Worm (Caenorhabditis elegans) whole organism, L1 larva: ENCODE results near the gene ptr-1.
A peak's percentile ranks its signal among the peaks of the same experiment; 100 is the strongest.

Experiments
- aha-1 ChIP-seq: fragments of 150-350 bp; optimal IDR thresholded peaks from 2 replicates; lab custom pipeline; 2014; ENCODE audit warnings: missing biosample characterization, missing genetic modification characterization
- alr-1 ChIP-seq: fragments of 200-800 bp; sonication (Bioruptor generic); optimal IDR thresholded peaks from 2 replicates; lab custom pipeline; 2018; ENCODE audit warnings: borderline replicate concordance, mild to moderate bottlenecking, missing genetic modification characterization, missing compliant biosample characterization
- ama-1 ChIP-seq: fragments of 150-350 bp; optimal IDR thresholded peaks from 2 replicates; lab custom pipeline; 2014
- blmp-1 ChIP-seq: fragments of 150-350 bp; optimal IDR thresholded peaks from 2 replicates; lab custom pipeline; 2014; ENCODE audit warnings: missing biosample characterization, missing genetic modification characterization
- ceh-88 ChIP-seq: fragments of 200-800 bp; sonication (Bioruptor generic); IDR thresholded peaks from 2 replicates; pipeline ENCODE4 v1.3.6; 2022; ENCODE audit warnings: missing genetic modification characterization, missing compliant biosample characterization
- ceh-90 ChIP-seq: sonication (generic microtip); optimal IDR thresholded peaks from 2 replicates; lab custom pipeline; 2016; ENCODE audit warnings: missing genetic modification characterization, missing compliant biosample characterization
- ces-1 ChIP-seq: fragments of 150-350 bp; optimal IDR thresholded peaks from 2 replicates; lab custom pipeline; 2014; ENCODE audit warnings: missing biosample characterization, missing genetic modification reagents, missing genetic modification characterization
- dpl-1 ChIP-seq, 3 experiments: fragments of 150-350 bp in 2 of 3; sonication (generic microtip) in 1 of 3; optimal IDR thresholded peaks; 2 replicates each; lab custom pipeline; 2014 to 2017; ENCODE audit warnings: missing biosample characterization in 3 of 3, missing genetic modification characterization in 3 of 3, missing genetic modification reagents in 3 of 3
- egl-13 ChIP-seq: sonication (generic microtip); optimal IDR thresholded peaks from 2 replicates; lab custom pipeline; 2016; ENCODE audit warnings: missing genotype, missing genetic modification reagents, missing genetic modification characterization, missing compliant biosample characterization
- egl-27 ChIP-seq, 2 experiments: fragments of 150-350 bp in 1 of 2; sonication (generic microtip); optimal IDR thresholded peaks; 3 replicates each; lab custom pipeline; 2017 to 2018; ENCODE audit warnings: missing biosample characterization in 2 of 2, missing genetic modification characterization in 2 of 2, missing genetic modification reagents in 2 of 2
- elt-2 ChIP-seq: sonication (generic microtip); optimal IDR thresholded peaks from 2 replicates; lab custom pipeline; 2016; ENCODE audit warnings: missing genetic modification characterization, mild to moderate bottlenecking, inconsistent platforms, missing compliant biosample characterization, missing genetic modification reagents
- elt-3 ChIP-seq, 6 experiments: fragments of 150-350 bp in 1 of 6; sonication (generic microtip); optimal IDR thresholded peaks; 2 replicates each; lab custom pipeline; 2017 to 2018; ENCODE audit warnings: missing biosample characterization in 6 of 6, missing genetic modification characterization in 6 of 6, inconsistent platforms in 1 of 6
- ets-5 ChIP-seq: fragments of 200-800 bp; sonication (Bioruptor generic); IDR thresholded peaks from 2 replicates; pipeline ENCODE4 v1.3.6; 2022; ENCODE audit warnings: missing genetic modification characterization, missing compliant biosample characterization
- fkh-4 ChIP-seq: sonication (generic microtip); optimal IDR thresholded peaks from 2 replicates; lab custom pipeline; 2016; ENCODE audit warnings: missing compliant biosample characterization, missing genetic modification characterization, borderline replicate concordance
- grh-1 ChIP-seq: fragments of 200-800 bp; sonication (Bioruptor generic); IDR thresholded peaks from 2 replicates; pipeline ENCODE4 v1.3.6; 2022; ENCODE audit warnings: missing genetic modification reagents, missing genetic modification characterization, missing compliant biosample characterization
- hlh-4 ChIP-seq: sonication (generic microtip); optimal IDR thresholded peaks from 2 replicates; lab custom pipeline; 2016; ENCODE audit warnings: mild to moderate bottlenecking, missing genetic modification characterization, missing compliant biosample characterization
- irx-1 ChIP-seq: sonication (generic microtip); optimal IDR thresholded peaks from 2 replicates; lab custom pipeline; 2016; ENCODE audit warnings: missing genetic modification characterization, missing compliant biosample characterization
- lin-14 ChIP-seq: fragments of 200-800 bp; sonication (Bioruptor generic); optimal IDR thresholded peaks from 2 replicates; lab custom pipeline; 2018; ENCODE audit warnings: mild to moderate bottlenecking, missing genetic modification characterization, moderate library complexity, missing compliant biosample characterization
- lin-15B ChIP-seq: fragments of 150-350 bp; sonication (generic microtip); optimal IDR thresholded peaks from 3 replicates; lab custom pipeline; 2014; ENCODE audit warnings: missing biosample characterization, missing genetic modification characterization
- lin-35 ChIP-seq, 2 experiments: fragments of 150-350 bp; optimal IDR thresholded peaks; 2 replicates each; lab custom pipeline; 2014; ENCODE audit warnings: missing biosample characterization in 2 of 2, missing genetic modification characterization in 2 of 2, missing genetic modification reagents in 2 of 2
- lin-39 ChIP-seq: fragments of 150-350 bp; optimal IDR thresholded peaks from 2 replicates; lab custom pipeline; 2014; ENCODE audit warnings: missing biosample characterization, missing genetic modification reagents, missing genetic modification characterization
- lir-3 ChIP-seq: sonication (generic microtip); optimal IDR thresholded peaks from 2 replicates; lab custom pipeline; 2016; ENCODE audit warnings: mild to moderate bottlenecking, missing genetic modification characterization, moderate library complexity, missing compliant biosample characterization; ENCODE audit not compliant: poor library complexity
- nhr-19 ChIP-seq: fragments of 200-800 bp; sonication (Bioruptor generic); conservative IDR thresholded peaks from 2 replicates; pipeline ENCODE4 v1.3.6; 2022; ENCODE audit warnings: missing genetic modification characterization, missing compliant biosample characterization
- nhr-20 ChIP-seq: sonication (generic microtip); optimal IDR thresholded peaks from 2 replicates; lab custom pipeline; 2016; ENCODE audit warnings: mild to moderate bottlenecking, missing genetic modification characterization, missing compliant biosample characterization
- nhr-237 ChIP-seq: fragments of 150-350 bp; optimal IDR thresholded peaks from 2 replicates; lab custom pipeline; 2014; ENCODE audit warnings: missing biosample characterization, missing genetic modification characterization
- nhr-77 ChIP-seq: fragments of 150-350 bp; optimal IDR thresholded peaks from 2 replicates; lab custom pipeline; 2014; ENCODE audit warnings: missing biosample characterization, missing genetic modification characterization
- nhr-84 ChIP-seq: sonication (generic microtip); optimal IDR thresholded peaks from 2 replicates; lab custom pipeline; 2017; ENCODE audit warnings: missing biosample characterization, missing genetic modification characterization
- nhr-85 ChIP-seq: sonication (generic microtip); peaks from one replicate; lab custom pipeline; 2016; ENCODE audit warnings: missing genetic modification characterization, inconsistent platforms, missing compliant biosample characterization
- nhr-90 ChIP-seq: sonication (generic microtip); optimal IDR thresholded peaks from 2 replicates; lab custom pipeline; 2016; ENCODE audit warnings: mild to moderate bottlenecking, missing genetic modification characterization, missing compliant biosample characterization; ENCODE audit not compliant: poor library complexity
- rnt-1 ChIP-seq: sonication (generic microtip); optimal IDR thresholded peaks from 2 replicates; lab custom pipeline; 2016; ENCODE audit warnings: mild to moderate bottlenecking, missing genetic modification characterization, moderate library complexity, missing compliant biosample characterization
- snu-23 ChIP-seq: sonication (generic microtip); optimal IDR thresholded peaks from 2 replicates; lab custom pipeline; 2016; ENCODE audit warnings: missing genetic modification characterization, missing compliant biosample characterization
- sup-37 ChIP-seq: fragments of 200-800 bp; sonication (Bioruptor generic); optimal IDR thresholded peaks from 2 replicates; lab custom pipeline; 2018; ENCODE audit warnings: mild to moderate bottlenecking, missing genetic modification characterization, missing compliant biosample characterization
- tlp-1 ChIP-seq: fragments of 150-350 bp; optimal IDR thresholded peaks from 2 replicates; lab custom pipeline; 2014; ENCODE audit warnings: missing biosample characterization, missing genetic modification characterization
- unc-30 ChIP-seq: sonication (generic microtip); optimal IDR thresholded peaks from 2 replicates; lab custom pipeline; 2017; ENCODE audit warnings: missing biosample characterization, missing genetic modification characterization
- unc-86 ChIP-seq: sonication (generic microtip); optimal IDR thresholded peaks from 2 replicates; lab custom pipeline; 2016; ENCODE audit warnings: missing genetic modification characterization, missing compliant biosample characterization
- vab-15 ChIP-seq: sonication (generic microtip); optimal IDR thresholded peaks from 2 replicates; lab custom pipeline; 2017; ENCODE audit warnings: missing genotype, mild to moderate bottlenecking, missing genetic modification characterization, missing compliant biosample characterization
- xbp-1 ChIP-seq: sonication (generic microtip); optimal IDR thresholded peaks from 2 replicates; lab custom pipeline; 2016; ENCODE audit warnings: missing genetic modification characterization, missing compliant biosample characterization
- zag-1 ChIP-seq: fragments of 150-350 bp; optimal IDR thresholded peaks from 2 replicates; lab custom pipeline; 2014; ENCODE audit warnings: missing biosample characterization, missing genetic modification characterization
- ztf-11 ChIP-seq, 2 experiments: sonication (generic microtip); optimal IDR thresholded peaks; 2 replicates each; lab custom pipeline; 2016 to 2017; ENCODE audit warnings: missing genetic modification characterization in 2 of 2, missing biosample characterization in 1 of 2, missing compliant biosample characterization in 1 of 2

ptr-1 gene

ce11 chrV:9175218-9175837, 6.2 kb downstream of the ptr-1 start, which contains the start of gene spas-1 (continued):
- peak; percentile 78 for TF ChIP-seq lin-15B (tag; lab: Kevin White, UChicago)
- no peak for TF ChIP-seq ets-5 (GFP tag; lab: Robert Waterston, UW)
- peak; percentile 92 for TF ChIP-seq nhr-90
- TF ChIP-seq nhr-77 (tag; lab: Kevin White, UChicago) = peak; percentile 79
- no peak for TF ChIP-seq ceh-90 (tag; lab: Kevin White, UChicago)
- TF ChIP-seq egl-13 (tag; lab: Kevin White, UChicago) = peak; percentile 79
- TF ChIP-seq ztf-11 (tag; optimal IDR thresholded peaks at IDR 0.05; lab: Kevin White, UChicago) = peak in 1 of 2 experiments; percentile 62
- TF ChIP-seq lin-39 (tag; lab: Kevin White, UChicago) = peak; percentile 94
- no peak for TF ChIP-seq fkh-4
- no peak for TF ChIP-seq aha-1 (tag; lab: Kevin White, UChicago)
- no peak for TF ChIP-seq nhr-84 (tag; lab: Kevin White, UChicago)
- peak; percentile 77 for TF ChIP-seq ama-1 (lab: Kevin White, UChicago)
- peak; percentile 98 for TF ChIP-seq dpl-1 (GFP tag; optimal IDR thresholded peaks at IDR 0.05; lab: Kevin White, UChicago)
- TF ChIP-seq unc-86 (tag; lab: Kevin White, UChicago) = peak; percentile 88
- peak; percentile 93 for TF ChIP-seq snu-23
- peak; percentile 42 for TF ChIP-seq unc-30 (tag; lab: Kevin White, UChicago)

- TF ChIP-seq alr-1 (no peak), grh-1 (GFP tag; lab: Robert Waterston, UW) (no peak), rnt-1 (tag; lab: Kevin White, UChicago) (no peak), hlh-4 (tag; lab: Kevin White, UChicago) (no peak), egl-27 (tag; optimal IDR thresholded peaks at IDR 0.05; lab: Kevin White, UChicago) (no peak), ces-1 (no peak)
Measured at ce11 chrV:9173789-9174188, 7.7 kb downstream of the ptr-1 start, which contains the start of gene pqn-16. pqn-16 (plus strand) TSS chrV:9174089.

ce11 chrV:9172989-9173388, 8.5 kb downstream of the ptr-1 start, which contains the start of gene gad-3:
gad-3 (minus strand) TSS chrV:9173005.
- no peak for TF ChIP-seq egl-27 (tag; optimal IDR thresholded peaks at IDR 0.05; lab: Kevin White, UChicago)
- no peak for TF ChIP-seq nhr-237
- no peak for TF ChIP-seq nhr-20 (tag; lab: Kevin White, UChicago)
- TF ChIP-seq elt-3 (tag; optimal IDR thresholded peaks at IDR 0.05; lab: Kevin White, UChicago) = no peak
- no peak for TF ChIP-seq lin-35 (GFP tag; optimal IDR thresholded peaks at IDR 0.05; lab: Kevin White, UChicago)
- no peak for TF ChIP-seq nhr-19
- TF ChIP-seq sup-37 = no peak
- TF ChIP-seq irx-1 (tag; lab: Kevin White, UChicago) = no peak
- no peak for TF ChIP-seq rnt-1 (tag; lab: Kevin White, UChicago)
- peak; percentile 41 for TF ChIP-seq nhr-85
- peak; percentile 52 for TF ChIP-seq elt-2
- TF ChIP-seq tlp-1 (tag; lab: Kevin White, UChicago) = no peak
- peak; percentile 7 for TF ChIP-seq blmp-1
- TF ChIP-seq alr-1 = no peak
- no peak for TF ChIP-seq ztf-11 (tag; optimal IDR thresholded peaks at IDR 0.05; lab: Kevin White, UChicago)
- peak; percentile 41 for TF ChIP-seq lin-14
- no peak for TF ChIP-seq lin-15B (tag; lab: Kevin White, UChicago)
- no peak for TF ChIP-seq ceh-88
- TF ChIP-seq nhr-84 (tag; lab: Kevin White, UChicago) = no peak
- TF ChIP-seq lir-3 (tag; lab: Kevin White, UChicago) = no peak
- TF ChIP-seq zag-1 = no peak
- TF ChIP-seq xbp-1 (tag; lab: Kevin White, UChicago) = no peak
- TF ChIP-seq vab-15 (tag; lab: Kevin White, UChicago) = no peak
